Fruit fly (Drosophila melanogaster) whole organism, pupa: ENCODE measurements around the gene Gr64d.

ENCODE experiments used
- CG10348 ChIP-seq: fragments of 200-800 bp; sonication (Bioruptor generic); IDR thresholded peaks from 2 replicates; pipeline ENCODE4 v1.3.6; 2022; ENCODE audit warnings: missing biosample characterization, missing genetic modification characterization
- CG12605 ChIP-seq: fragments of 200-800 bp; sonication (Bioruptor generic); IDR thresholded peaks from 2 replicates; pipeline ENCODE4 v1.3.6; 2022; ENCODE audit warnings: missing biosample characterization, missing genetic modification characterization
- CG13204 ChIP-seq: fragments of 200-800 bp; sonication (Bioruptor generic); optimal IDR thresholded peaks from 2 replicates; lab custom pipeline; 2018; ENCODE audit warnings: missing biosample characterization, mild to moderate bottlenecking, missing genetic modification characterization, moderate library complexity
- CG14655 ChIP-seq: fragments of 200-800 bp; sonication (Bioruptor generic); optimal IDR thresholded peaks from 3 replicates; lab custom pipeline; 2017; ENCODE audit warnings: mild to moderate bottlenecking, missing biosample characterization, missing genetic modification reagents, missing genetic modification characterization
- CG15710 ChIP-seq: fragments of 200-800 bp; sonication (Bioruptor generic); optimal IDR thresholded peaks from 2 replicates; lab custom pipeline; 2018; ENCODE audit warnings: missing biosample characterization, mild to moderate bottlenecking, missing genetic modification characterization, moderate library complexity
- CG17806 ChIP-seq: fragments of 200-800 bp; sonication (Bioruptor generic); optimal IDR thresholded peaks from 2 replicates; lab custom pipeline; 2018; ENCODE audit warnings: missing biosample characterization, mild to moderate bottlenecking, missing genetic modification characterization, moderate library complexity
- CG32121 ChIP-seq: fragments of 200-800 bp; sonication (Bioruptor generic); IDR thresholded peaks from 2 replicates; pipeline ENCODE4 v1.3.6; 2022; ENCODE audit warnings: missing biosample characterization, missing genetic modification characterization
- CG34367 ChIP-seq: fragments of 200-800 bp; sonication (Bioruptor generic); optimal IDR thresholded peaks from 2 replicates; lab custom pipeline; 2018; ENCODE audit warnings: missing biosample characterization, mild to moderate bottlenecking, missing genetic modification characterization
- CG4496 ChIP-seq: fragments of 200-800 bp; sonication (Bioruptor generic); IDR thresholded peaks from 3 replicates; pipeline ENCODE4 v1.3.6; 2022; ENCODE audit warnings: missing biosample characterization, missing genetic modification characterization
- CG8159 ChIP-seq: fragments of 200-800 bp; sonication (Bioruptor generic); optimal IDR thresholded peaks from 3 replicates; lab custom pipeline; 2018; ENCODE audit warnings: missing biosample characterization, mild to moderate bottlenecking, missing genetic modification characterization, moderate library complexity
- CG8301 ChIP-seq: fragments of 200-800 bp; sonication (Bioruptor generic); optimal IDR thresholded peaks from 2 replicates; lab custom pipeline; 2018; ENCODE audit warnings: missing biosample characterization, mild to moderate bottlenecking, missing genetic modification characterization
- CG9948 ChIP-seq: fragments of 200-800 bp; sonication (Bioruptor generic); optimal IDR thresholded peaks from 2 replicates; lab custom pipeline; 2018; ENCODE audit warnings: missing biosample characterization, mild to moderate bottlenecking, missing genetic modification characterization, moderate library complexity
- D1 ChIP-seq: fragments of 200-800 bp; sonication (Bioruptor generic); optimal IDR thresholded peaks from 2 replicates; lab custom pipeline; 2018; ENCODE audit warnings: missing biosample characterization, mild to moderate bottlenecking, missing genetic modification characterization, moderate library complexity
- EcR ChIP-seq: fragments of 200-800 bp; sonication (Bioruptor generic); optimal IDR thresholded peaks from 3 replicates; lab custom pipeline; 2019; ENCODE audit warnings: missing biosample characterization, missing genetic modification characterization, mild to moderate bottlenecking, moderate library complexity, missing genetic modification reagents
- Ets98B ChIP-seq: fragments of 200-800 bp; sonication (Bioruptor generic); IDR thresholded peaks from 2 replicates; pipeline ENCODE4 v1.3.6; 2022; ENCODE audit warnings: missing biosample characterization, missing genetic modification characterization
- Pif1A ChIP-seq: fragments of 200-800 bp; sonication (Bioruptor generic); optimal IDR thresholded peaks from 3 replicates; lab custom pipeline; 2016; ENCODE audit warnings: missing biosample characterization, missing genetic modification characterization
- Pif1B ChIP-seq: fragments of 200-800 bp; sonication (Bioruptor generic); optimal IDR thresholded peaks from 3 replicates; lab custom pipeline; 2016; ENCODE audit warnings: missing biosample characterization, missing genetic modification characterization
- Snoo ChIP-seq: fragments of 200-800 bp; sonication (Bioruptor generic); optimal IDR thresholded peaks from 3 replicates; lab custom pipeline; 2017; ENCODE audit warnings: missing biosample characterization, mild to moderate bottlenecking, missing genetic modification characterization, inconsistent platforms
- fd96Ca ChIP-seq: fragments of 200-800 bp; sonication (Bioruptor generic); IDR thresholded peaks from 3 replicates; pipeline ENCODE4 v1.3.6; 2022; ENCODE audit warnings: missing biosample characterization, missing genetic modification characterization
- gl ChIP-seq: fragments of 200-800 bp; sonication (Bioruptor generic); optimal IDR thresholded peaks from 2 replicates; lab custom pipeline; 2018; ENCODE audit warnings: missing biosample characterization, mild to moderate bottlenecking, missing genetic modification characterization

Gr64d gene

DNA sequence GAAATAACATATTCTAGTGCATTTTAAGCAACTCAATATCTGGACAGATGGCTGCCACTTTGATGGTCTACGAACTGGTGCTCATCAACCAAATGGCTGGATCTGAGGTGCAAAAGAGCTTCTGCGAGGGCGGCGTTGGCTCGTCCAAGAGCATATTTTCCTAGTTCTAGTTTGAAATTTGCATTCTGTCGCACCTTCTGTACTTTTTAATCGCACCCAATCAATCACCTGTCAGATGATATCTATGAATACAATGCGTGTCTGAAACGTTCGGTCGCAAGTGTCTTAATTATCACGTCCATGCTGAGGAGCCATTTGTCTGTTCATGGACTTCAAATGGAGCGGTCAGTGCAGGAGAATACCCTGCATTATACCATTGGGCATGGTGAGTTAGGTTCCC, at the start of gene Gr64d, which contains the start of gene Gr64e:
TSS of gene Gr64d (plus strand) at position 301 of the 400 bp plus-strand sequence.
TSS of gene Gr64e (plus strand) at position 380 of the 400 bp plus-strand sequence.
- TF ChIP-seq CG12605 (GFP tag; lab: Robert Waterston, UW) (no peak), gl (tag; lab: Kevin White, UChicago) (no peak), CG32121 (GFP tag; lab: Robert Waterston, UW) (no peak), CG10348 (GFP tag; lab: Robert Waterston, UW) (no peak), Pif1B (no peak), CG4496 (no peak), D1 (tag; lab: Kevin White, UChicago) (no peak), CG17806 (tag; lab: Kevin White, UChicago) (no peak), CG8159 (tag; lab: Kevin White, UChicago) (no peak)
- TF ChIP-seq, all 21 proteins: peak for 0

DNA sequence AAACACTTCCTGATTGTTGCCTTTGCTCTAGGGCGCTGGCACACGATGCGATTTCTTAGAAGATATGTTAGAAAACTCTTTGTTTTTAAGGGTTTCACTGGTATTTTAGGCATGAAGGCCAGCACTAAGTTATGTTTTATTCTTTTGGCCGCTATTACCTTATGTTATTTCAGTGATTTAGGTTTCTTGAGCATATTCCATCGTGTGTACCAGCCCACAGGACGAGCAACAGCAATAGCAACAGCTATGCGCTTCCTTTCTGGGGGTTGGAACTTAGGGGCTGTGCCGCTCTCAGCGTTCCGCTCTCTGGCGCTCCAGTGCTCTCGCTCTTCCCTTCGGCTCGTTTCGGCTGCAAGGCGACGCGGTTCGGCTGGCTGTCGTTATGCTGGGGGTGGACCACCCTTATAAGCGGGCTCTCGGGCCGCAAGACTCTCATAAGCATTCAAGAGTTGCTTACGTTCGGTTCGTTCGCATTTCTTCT, 48.4 kb upstream of the Gr64d start, which contains the start of gene scrt:
TSS of gene scrt (plus strand) at position 431 of the 481 bp plus-strand sequence.
- TF ChIP-seq fd96Ca (GFP tag; lab: Robert Waterston, UW) = 0 out of 3 replicates have a peak, but pooled peaks have one; percentile 7
- no peak for TF ChIP-seq D1 (tag; lab: Kevin White, UChicago)

dm6 chr3L:3995554-3995953, 36.3 kb upstream of the Gr64d start:
- TF ChIP-seq CG12605 (GFP tag; lab: Robert Waterston, UW) (no peak), D1 (tag; lab: Kevin White, UChicago) (no peak), Snoo (tag; lab: Kevin White, UChicago) (no peak), Pif1A (GFP tag; lab: Kevin White, UChicago) (no peak), CG34367 (no peak), CG8301 (tag; lab: Kevin White, UChicago) (no peak), fd96Ca (GFP tag; lab: Robert Waterston, UW) (no peak), CG17806 (tag; lab: Kevin White, UChicago) (no peak), EcR (GFP tag; lab: Kevin White, UChicago) (no peak), gl (tag; lab: Kevin White, UChicago) (no peak), CG10348 (GFP tag; lab: Robert Waterston, UW) (no peak)

- peak; percentile 27 for TF ChIP-seq CG15710
- peak; percentile 22 for TF ChIP-seq CG8159 (tag; lab: Kevin White, UChicago)
- no peak for TF ChIP-seq Ets98B (GFP tag; lab: Robert Waterston, UW)
- no peak for TF ChIP-seq CG10348 (GFP tag; lab: Robert Waterston, UW)
- TF ChIP-seq fd96Ca (GFP tag; lab: Robert Waterston, UW) = no peak
- TF ChIP-seq Pif1A (GFP tag; lab: Kevin White, UChicago) = no peak
- TF ChIP-seq EcR (GFP tag; lab: Kevin White, UChicago) = no peak
- TF ChIP-seq CG12605 (GFP tag; lab: Robert Waterston, UW) = no peak
- no peak for TF ChIP-seq Snoo (tag; lab: Kevin White, UChicago)
- TF ChIP-seq CG13204 (GFP tag; lab: Kevin White, UChicago) = no peak
- TF ChIP-seq gl (tag; lab: Kevin White, UChicago) = no peak
- no peak for TF ChIP-seq CG32121 (GFP tag; lab: Robert Waterston, UW)
- no peak for TF ChIP-seq CG17806 (tag; lab: Kevin White, UChicago)
- peak; percentile 13 for TF ChIP-seq CG34367
These were observed 31.2 kb upstream of the Gr64d start for dm6 chr3L:4000711-4001110.

dm6 chr3L:4001500-4001899, 30.4 kb upstream of the Gr64d start:
- TF ChIP-seq CG15710 = no peak
- no peak for TF ChIP-seq CG14655 (GFP tag; lab: Kevin White, UChicago)
- no peak for TF ChIP-seq EcR (GFP tag; lab: Kevin White, UChicago)
- no peak for TF ChIP-seq CG34367
- no peak for TF ChIP-seq CG8301 (tag; lab: Kevin White, UChicago)
- no peak for TF ChIP-seq CG10348 (GFP tag; lab: Robert Waterston, UW)
- no peak for TF ChIP-seq Snoo (tag; lab: Kevin White, UChicago)
- TF ChIP-seq CG8159 (tag; lab: Kevin White, UChicago) = no peak
- no peak for TF ChIP-seq D1 (tag; lab: Kevin White, UChicago)
- TF ChIP-seq CG9948 (tag; lab: Kevin White, UChicago) = no peak
- TF ChIP-seq Ets98B (GFP tag; lab: Robert Waterston, UW) = no peak
- no peak for TF ChIP-seq Pif1B

dm6 chr3L:4003316-4003715, 28.5 kb upstream of the Gr64d start, which contains the start of gene CG14985:
CG14985 (plus strand) TSS chr3L:4003474.
- TF ChIP-seq D1 (tag; lab: Kevin White, UChicago) (no peak), CG10348 (GFP tag; lab: Robert Waterston, UW) (no peak), CG8301 (tag; lab: Kevin White, UChicago) (no peak), CG12605 (GFP tag; lab: Robert Waterston, UW) (no peak), CG17806 (tag; lab: Kevin White, UChicago) (no peak), gl (tag; lab: Kevin White, UChicago) (no peak), Ets98B (GFP tag; lab: Robert Waterston, UW) (no peak), CG14655 (GFP tag; lab: Kevin White, UChicago) (no peak), CG13204 (GFP tag; lab: Kevin White, UChicago) (no peak), CG4496 (no peak), Pif1B (no peak), CG15710 (no peak), EcR (GFP tag; lab: Kevin White, UChicago) (no peak), CG8159 (tag; lab: Kevin White, UChicago) (no peak), fd96Ca (GFP tag; lab: Robert Waterston, UW) (no peak)
- TF ChIP-seq, all 21 proteins: peak for 0
